Fruit fly (Drosophila melanogaster): ENCODE results near the gene drongo.

Gene drongo

dm6 chr2L:825768-826263, 25.1 kb downstream of the drongo start, which contains the start of the genes CG3862 and dock (continued):
- TF ChIP-seq Mio (GFP tag; optimal IDR thresholded peaks at IDR 0.05) (no peak), jim (GFP tag; optimal IDR thresholded peaks at IDR 0.05) (no peak), foxo (GFP tag; optimal IDR thresholded peaks at IDR 0.05) (peak in 1 of 2 experiments; percentile 73), Myc (optimal IDR thresholded peaks at IDR 0.05) (peak; percentile 55), HLH106 (tag; optimal IDR thresholded peaks at IDR 0.05) (peak; percentile 17), woc (GFP tag; optimal IDR thresholded peaks at IDR 0.05) (no peak), Dif (GFP tag; optimal IDR thresholded peaks at IDR 0.05; ENCODE audit: partially characterized antibody) (no peak), Hr78 (GFP tag; optimal IDR thresholded peaks at IDR 0.05) (no peak), br (GFP tag; optimal IDR thresholded peaks at IDR 0.05) (peak; percentile 61), Rel (GFP tag; optimal IDR thresholded peaks at IDR 0.05) (no peak), Rel (tag; optimal IDR thresholded peaks at IDR 0.05) (peak; percentile 61), lola (GFP tag; optimal IDR thresholded peaks at IDR 0.05) (no peak)

- TF ChIP-seq fru (GFP tag; optimal IDR thresholded peaks at IDR 0.05) (peak; percentile 13), CG32264 (GFP tag; optimal IDR thresholded peaks at IDR 0.05) (no peak)
These were observed 28.7 kb downstream of the drongo start for dm6 chr2L:821986-822711.

dm6 chr2L:821242-821985, 29.5 kb downstream of the drongo start, which contains the start of gene CG3662:
CG3662 (plus strand) TSS chr2L:821289.
- TF ChIP-seq Vsx2 (GFP tag; optimal IDR thresholded peaks at IDR 0.05; ENCODE audit: partially characterized antibody), result no peak
- TF ChIP-seq OdsH (GFP tag; optimal IDR thresholded peaks at IDR 0.05), result no peak
- TF ChIP-seq foxo (GFP tag; optimal IDR thresholded peaks at IDR 0.05), result no peak
- TF ChIP-seq sage (GFP tag; optimal IDR thresholded peaks at IDR 0.05), result no peak
- TF ChIP-seq GATAd (GFP tag; optimal IDR thresholded peaks at IDR 0.05), result no peak
- no peak for TF ChIP-seq Jra (GFP tag; optimal IDR thresholded peaks at IDR 0.05)
- no peak for TF ChIP-seq CG32264 (GFP tag; optimal IDR thresholded peaks at IDR 0.05)
- TF ChIP-seq Hr78 (GFP tag; optimal IDR thresholded peaks at IDR 0.05), result no peak
- TF ChIP-seq sv (GFP tag; optimal IDR thresholded peaks at IDR 0.05), result no peak
- no peak for TF ChIP-seq dmrt93B (GFP tag; optimal IDR thresholded peaks at IDR 0.05)
- peak; percentile 22 for TF ChIP-seq rgr (GFP tag; optimal IDR thresholded peaks at IDR 0.05)
- TF ChIP-seq Hr83 (GFP tag; optimal IDR thresholded peaks at IDR 0.05; ENCODE audit: poor library complexity, severe bottlenecking), result no peak
- TF ChIP-seq Rel (GFP tag; optimal IDR thresholded peaks at IDR 0.05), result no peak
- TF ChIP-seq Rel (tag; optimal IDR thresholded peaks at IDR 0.05), result peak; percentile 71
- TF ChIP-seq Dif (GFP tag; optimal IDR thresholded peaks at IDR 0.05; ENCODE audit: partially characterized antibody), result no peak
- no peak for TF ChIP-seq CG9705 (GFP tag; optimal IDR thresholded peaks at IDR 0.05)
- TF ChIP-seq Mio (GFP tag; optimal IDR thresholded peaks at IDR 0.05), result no peak

dm6 chr2L:819315-820032, 31.4 kb downstream of the drongo start, which contains the start of the genes PGAP2 and Clp:
PGAP2 (minus strand) TSS chr2L:819508.
Clp (plus strand) TSS chr2L:819964.
- TF ChIP-seq Sp1 (GFP tag; optimal IDR thresholded peaks at IDR 0.05) (peak; percentile 74), dmrt93B (GFP tag; optimal IDR thresholded peaks at IDR 0.05) (no peak), tai (GFP tag; optimal IDR thresholded peaks at IDR 0.05) (no peak), Hr83 (GFP tag; optimal IDR thresholded peaks at IDR 0.05; ENCODE audit: poor library complexity, severe bottlenecking) (no peak), ey (GFP tag; optimal IDR thresholded peaks at IDR 0.05) (peak; percentile 63), Dfd (GFP tag; optimal IDR thresholded peaks at IDR 0.05) (no peak), psq (GFP tag; optimal IDR thresholded peaks at IDR 0.05) (peak; percentile 57), sv (GFP tag; optimal IDR thresholded peaks at IDR 0.05) (peak; percentile 32), pan (optimal IDR thresholded peaks at IDR 0.05) (no peak), HLH106 (tag; optimal IDR thresholded peaks at IDR 0.05) (peak; percentile 84), Myc (optimal IDR thresholded peaks at IDR 0.05) (peak; percentile 97), fru (GFP tag; optimal IDR thresholded peaks at IDR 0.05) (no peak), OdsH (GFP tag; optimal IDR thresholded peaks at IDR 0.05) (peak; percentile 68), Rel (GFP tag; optimal IDR thresholded peaks at IDR 0.05) (no peak), Rel (tag; optimal IDR thresholded peaks at IDR 0.05) (no peak), CG9705 (GFP tag; optimal IDR thresholded peaks at IDR 0.05) (peak; percentile 65), foxo (GFP tag; optimal IDR thresholded peaks at IDR 0.05) (peak in 1 of 2 experiments; percentile 81), brk (GFP tag; optimal IDR thresholded peaks at IDR 0.05) (no peak), rgr (GFP tag; optimal IDR thresholded peaks at IDR 0.05) (peak; percentile 69)

All from whole organism, wandering third instar larva.